Fruit fly (Drosophila melanogaster) whole organism, embryonic: ENCODE measurements around the gene CG4950.

Source experiments
- CG10321 ChIP-seq: fragments of 200-800 bp; sonication (Bioruptor generic); IDR thresholded peaks from 2 replicates; pipeline ENCODE4 v1.3.6; 2022; ENCODE audit warnings: missing biosample characterization, missing genetic modification characterization
- CG13296 ChIP-seq: fragments of 200-800 bp; sonication (Bioruptor generic); optimal IDR thresholded peaks from 3 replicates; lab custom pipeline; 2018; ENCODE audit warnings: missing biosample characterization, mild to moderate bottlenecking, missing genetic modification characterization
- eyg ChIP-seq: fragments of 200-800 bp; sonication (Bioruptor generic); optimal IDR thresholded peaks from 3 replicates; lab custom pipeline; 2016; ENCODE audit warnings: missing biosample characterization, missing genetic modification characterization

- TF ChIP-seq CG10321: no peak
- TF ChIP-seq CG13296 (GFP tag; lab: Kevin White, UChicago): no peak
- no peak for TF ChIP-seq eyg (GFP tag; lab: Kevin White, UChicago)
Measured at dm6 chr3L:16283821-16284220, 15.9 kb upstream of the CG4950 start, which contains the start of gene CG13048.
